Fruit fly (Drosophila melanogaster): ENCODE results near the gene Nep2.

The Nep2 gene

DNA sequence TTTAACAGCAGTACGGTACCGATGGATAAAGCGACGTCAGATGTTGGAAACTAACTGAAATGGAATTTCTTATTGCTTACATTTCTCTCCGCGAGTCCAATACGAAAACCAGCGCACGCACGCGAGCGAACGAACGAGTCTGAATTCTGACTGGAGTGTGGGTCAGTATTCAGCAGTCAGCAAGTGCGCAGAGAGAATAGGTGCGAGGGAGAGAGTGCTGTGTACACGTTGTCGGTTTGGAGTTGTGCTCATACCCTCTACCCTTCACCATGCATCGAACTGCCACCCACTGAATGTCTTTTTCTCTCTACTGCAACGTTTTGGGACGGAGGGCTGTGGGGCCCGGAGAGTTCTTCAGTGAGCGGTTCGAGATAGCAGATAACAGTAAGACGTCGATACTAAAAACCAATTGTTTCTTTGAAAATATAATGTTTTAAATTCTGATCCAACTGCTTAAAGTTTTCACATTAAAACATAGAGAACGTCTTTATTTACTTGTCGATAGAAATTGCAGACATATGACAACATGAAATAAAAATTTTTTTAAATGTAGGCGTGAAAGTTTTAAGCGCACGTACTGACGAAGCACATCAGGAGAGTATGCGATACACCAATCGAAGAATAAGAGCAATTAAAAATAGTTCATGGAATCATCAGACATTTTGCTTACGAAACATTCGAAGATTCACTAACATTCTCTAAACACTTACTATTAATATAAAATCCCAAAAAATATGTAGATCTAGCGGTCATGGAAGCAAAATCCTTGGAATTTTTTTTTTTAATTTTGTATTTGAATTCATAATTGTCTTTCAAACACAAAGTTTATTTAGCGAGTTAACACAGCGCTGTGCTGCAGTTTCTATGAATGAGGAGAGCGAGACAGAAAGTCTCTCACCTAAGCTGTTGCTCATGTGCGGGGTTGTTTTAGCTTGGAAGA is 8.1 kb upstream of the Nep2 start:
- TF ChIP-seq OdsH (GFP tag; optimal IDR thresholded peaks at IDR 0.05) (peak; percentile 72), CrebA (GFP tag; optimal IDR thresholded peaks at IDR 0.05; ENCODE audit: borderline replicate concordance) (peak; percentile 93), foxo (GFP tag; optimal IDR thresholded peaks at IDR 0.05) (peak in 1 of 2 experiments; percentile 84), Dif (GFP tag; optimal IDR thresholded peaks at IDR 0.05; ENCODE audit: partially characterized antibody) (peak; percentile 94), h (GFP tag; optimal IDR thresholded peaks at IDR 0.05) (peak; percentile 78), Hnf4 (GFP tag; optimal IDR thresholded peaks at IDR 0.05) (peak; percentile 53), Mio (GFP tag; optimal IDR thresholded peaks at IDR 0.05) (no peak), CG9705 (GFP tag; optimal IDR thresholded peaks at IDR 0.05) (peak; percentile 51), HLH106 (tag; optimal IDR thresholded peaks at IDR 0.05) (peak; percentile 71), psq (GFP tag; optimal IDR thresholded peaks at IDR 0.05) (peak; percentile 77), sv (GFP tag; optimal IDR thresholded peaks at IDR 0.05) (peak; percentile 88), ey (GFP tag; optimal IDR thresholded peaks at IDR 0.05) (peak; percentile 84), br (GFP tag; optimal IDR thresholded peaks at IDR 0.05) (peak; percentile 81), Sp1 (GFP tag; optimal IDR thresholded peaks at IDR 0.05) (peak; percentile 66), Hr83 (GFP tag; optimal IDR thresholded peaks at IDR 0.05; ENCODE audit: poor library complexity, severe bottlenecking) (peak; percentile 94), CG32264 (GFP tag; optimal IDR thresholded peaks at IDR 0.05) (no peak), Vsx2 (GFP tag; optimal IDR thresholded peaks at IDR 0.05; ENCODE audit: partially characterized antibody) (peak; percentile 84), jim (GFP tag; optimal IDR thresholded peaks at IDR 0.05) (peak; percentile 85), dsf (GFP tag; optimal IDR thresholded peaks at IDR 0.05; ENCODE audit: borderline replicate concordance) (no peak), tai (GFP tag; optimal IDR thresholded peaks at IDR 0.05) (peak; percentile 73), GATAd (GFP tag; optimal IDR thresholded peaks at IDR 0.05) (no peak), dmrt93B (GFP tag; optimal IDR thresholded peaks at IDR 0.05) (peak; percentile 70), sage (GFP tag; optimal IDR thresholded peaks at IDR 0.05) (peak; percentile 1), Myc (optimal IDR thresholded peaks at IDR 0.05) (no peak), fru (GFP tag; optimal IDR thresholded peaks at IDR 0.05) (peak; percentile 82), Jra (GFP tag; optimal IDR thresholded peaks at IDR 0.05) (peak; percentile 38), dl (GFP tag; optimal IDR thresholded peaks at IDR 0.05; ENCODE audit: insufficient read depth in 1 of 2, partially characterized antibody in 2 of 2) (peak; percentile 75 to 94), Rel (GFP tag; optimal IDR thresholded peaks at IDR 0.05) (no peak), Rel (tag; optimal IDR thresholded peaks at IDR 0.05) (peak; percentile 16), woc (GFP tag; optimal IDR thresholded peaks at IDR 0.05) (peak; percentile 87), lola (GFP tag; optimal IDR thresholded peaks at IDR 0.05) (no peak), rgr (GFP tag; optimal IDR thresholded peaks at IDR 0.05) (peak; percentile 72), N (GFP tag; optimal IDR thresholded peaks at IDR 0.05) (no peak)

DNA sequence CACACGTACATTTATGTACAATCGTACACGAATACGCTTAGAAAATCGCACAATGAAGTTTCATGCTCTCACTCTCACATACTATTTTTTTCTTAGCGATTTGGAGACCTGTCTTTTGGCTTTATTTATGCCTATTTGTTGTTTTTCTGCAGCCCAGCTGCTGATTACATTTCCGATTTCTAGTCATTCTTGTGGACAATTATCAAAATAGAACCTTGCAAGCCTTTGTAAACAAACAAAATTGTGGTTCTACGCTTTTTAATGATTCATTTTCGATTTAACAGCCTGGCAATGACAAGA is 7.5 kb upstream of the Nep2 start:
- TF ChIP-seq br (GFP tag; optimal IDR thresholded peaks at IDR 0.05) (no peak), tai (GFP tag; optimal IDR thresholded peaks at IDR 0.05) (no peak), Abd-B (GFP tag; optimal IDR thresholded peaks at IDR 0.05) (no peak)

DNA sequence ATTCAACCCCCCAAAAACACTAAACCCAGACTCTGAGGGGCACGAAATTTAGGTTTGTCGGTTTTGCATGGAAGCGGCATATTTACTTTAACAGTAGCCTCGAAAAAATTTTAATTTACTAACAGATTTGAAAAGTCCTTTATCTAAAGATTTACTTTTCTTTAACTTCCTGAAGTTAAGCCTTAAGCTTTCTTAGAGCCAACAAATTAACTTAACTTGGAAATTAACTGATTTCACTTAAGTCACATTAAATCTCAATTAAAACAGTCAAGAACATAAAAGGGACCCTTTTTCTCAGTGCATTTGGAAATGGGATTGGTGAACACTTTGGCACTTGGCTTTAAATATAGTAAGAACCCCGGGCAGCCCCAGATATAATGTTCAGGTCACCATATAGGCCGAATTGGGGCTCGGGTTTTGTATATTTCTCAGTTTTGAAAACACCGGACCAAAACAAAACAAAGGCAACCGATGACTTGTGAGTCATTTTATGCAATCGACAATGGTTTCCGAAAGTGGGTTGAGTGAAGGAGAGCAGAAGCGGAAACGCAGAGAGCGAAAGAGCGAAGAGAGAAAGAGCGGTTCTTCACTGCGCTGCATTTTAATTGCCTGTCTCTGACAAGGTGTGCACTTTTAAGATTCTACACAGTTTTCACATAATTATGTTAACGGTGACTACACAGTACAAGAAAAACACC is 7.0 kb upstream of the Nep2 start:
- TF ChIP-seq HLH106 (tag; optimal IDR thresholded peaks at IDR 0.05) (peak; percentile 11), Vsx2 (GFP tag; optimal IDR thresholded peaks at IDR 0.05; ENCODE audit: partially characterized antibody) (peak; percentile 41), Dif (GFP tag; optimal IDR thresholded peaks at IDR 0.05; ENCODE audit: partially characterized antibody) (peak; percentile 95), CG9705 (GFP tag; optimal IDR thresholded peaks at IDR 0.05) (no peak), sv (GFP tag; optimal IDR thresholded peaks at IDR 0.05) (no peak), Myc (optimal IDR thresholded peaks at IDR 0.05) (no peak), dl (GFP tag; optimal IDR thresholded peaks at IDR 0.05; ENCODE audit: insufficient read depth in 1 of 2, partially characterized antibody in 2 of 2) (peak; percentile 94), pan (optimal IDR thresholded peaks at IDR 0.05) (no peak), Hr83 (GFP tag; optimal IDR thresholded peaks at IDR 0.05; ENCODE audit: poor library complexity, severe bottlenecking) (no peak), Rel (GFP tag; optimal IDR thresholded peaks at IDR 0.05) (no peak), Rel (tag; optimal IDR thresholded peaks at IDR 0.05) (no peak), Jra (GFP tag; optimal IDR thresholded peaks at IDR 0.05) (peak; percentile 39), Hr78 (GFP tag; optimal IDR thresholded peaks at IDR 0.05) (no peak), CG32264 (GFP tag; optimal IDR thresholded peaks at IDR 0.05) (no peak), fru (GFP tag; optimal IDR thresholded peaks at IDR 0.05) (peak; percentile 35), Mio (GFP tag; optimal IDR thresholded peaks at IDR 0.05) (no peak), dsf (GFP tag; optimal IDR thresholded peaks at IDR 0.05; ENCODE audit: borderline replicate concordance) (no peak), foxo (GFP tag; optimal IDR thresholded peaks at IDR 0.05) (peak in 1 of 2 experiments; percentile 0), jim (GFP tag; optimal IDR thresholded peaks at IDR 0.05) (no peak), br (GFP tag; optimal IDR thresholded peaks at IDR 0.05) (no peak), h (GFP tag; optimal IDR thresholded peaks at IDR 0.05) (no peak)
